Worm (Caenorhabditis elegans) whole organism, L3 larva: Measurements from ENCODE around the gene srsx-25.

Source experiments
- R02D3.7 ChIP-seq: fragments of 150-350 bp; optimal IDR thresholded peaks from 2 replicates; lab custom pipeline; 2014; ENCODE audit warnings: missing biosample characterization, missing genetic modification characterization
- aly-2 ChIP-seq: fragments of 150-350 bp; optimal IDR thresholded peaks from 2 replicates; lab custom pipeline; 2014; ENCODE audit warnings: missing biosample characterization, missing genetic modification characterization
- ama-1 ChIP-seq: fragments of 150-350 bp; optimal IDR thresholded peaks from 2 replicates; lab custom pipeline; 2018
- ceh-16 ChIP-seq: sonication (generic microtip); optimal IDR thresholded peaks from 2 replicates; lab custom pipeline; 2017; ENCODE audit warnings: missing biosample characterization, missing genetic modification characterization
- ceh-28 ChIP-seq: fragments of 150-350 bp; optimal IDR thresholded peaks from 2 replicates; lab custom pipeline; 2014; ENCODE audit warnings: missing biosample characterization, missing genetic modification reagents, missing genetic modification characterization
- ceh-82 ChIP-seq: fragments of 150-350 bp; optimal IDR thresholded peaks from 2 replicates; lab custom pipeline; 2014; ENCODE audit warnings: missing biosample characterization, missing genetic modification characterization
- ceh-9 ChIP-seq: sonication (generic microtip); optimal IDR thresholded peaks from 2 replicates; lab custom pipeline; 2018; ENCODE audit warnings: missing biosample characterization, missing genetic modification characterization
- daf-12 ChIP-seq: fragments of 150-350 bp; optimal IDR thresholded peaks from 2 replicates; lab custom pipeline; 2014; ENCODE audit warnings: missing biosample characterization, missing genetic modification reagents, missing genetic modification characterization
- egl-27 ChIP-seq: sonication (generic microtip); optimal IDR thresholded peaks from 4 replicates; lab custom pipeline; 2017; ENCODE audit warnings: missing biosample characterization, missing genetic modification reagents, missing genetic modification characterization
- egl-5 ChIP-seq: fragments of 150-350 bp; optimal IDR thresholded peaks from 2 replicates; lab custom pipeline; 2017; ENCODE audit warnings: missing biosample characterization, missing genetic modification reagents, missing genetic modification characterization, inconsistent platforms
- elt-1 ChIP-seq: fragments of 150-350 bp; optimal IDR thresholded peaks from 2 replicates; lab custom pipeline; 2014; ENCODE audit warnings: missing biosample characterization, missing genetic modification characterization
- elt-2 ChIP-seq: sonication (generic microtip); optimal IDR thresholded peaks from 2 replicates; lab custom pipeline; 2016; ENCODE audit warnings: missing genetic modification reagents, mild to moderate bottlenecking, missing genetic modification characterization, missing compliant biosample characterization
- elt-3 ChIP-seq, 3 experiments: fragments of 150-350 bp in 1 of 3; sonication (generic microtip) in 2 of 3; optimal IDR thresholded peaks; 2 replicates in 2 of 3; 4 replicates in 1 of 3; lab custom pipeline; 2014 to 2017; ENCODE audit warnings: missing biosample characterization in 3 of 3, missing genetic modification characterization in 3 of 3
- eor-1 ChIP-seq, 2 experiments: fragments of 150-350 bp; optimal IDR thresholded peaks; 2 replicates each; lab custom pipeline; 2014 to 2018; ENCODE audit warnings: missing biosample characterization in 2 of 2, missing genetic modification characterization in 2 of 2
- fkh-10 ChIP-seq: sonication (generic microtip); optimal IDR thresholded peaks from 2 replicates; lab custom pipeline; 2017; ENCODE audit warnings: missing biosample characterization, missing genetic modification reagents, missing genetic modification characterization
- fkh-2 ChIP-seq: fragments of 150-350 bp; optimal IDR thresholded peaks from 2 replicates; lab custom pipeline; 2014; ENCODE audit warnings: missing biosample characterization, missing genetic modification reagents, missing genetic modification characterization
- fos-1 ChIP-seq: fragments of 150-350 bp; optimal IDR thresholded peaks from 2 replicates; lab custom pipeline; 2014; ENCODE audit warnings: missing biosample characterization, missing genetic modification characterization
- hmg-11 ChIP-seq: sonication (generic microtip); optimal IDR thresholded peaks from 2 replicates; lab custom pipeline; 2016; ENCODE audit warnings: missing genetic modification characterization, missing compliant biosample characterization
- jun-1 ChIP-seq: fragments of 150-350 bp; optimal IDR thresholded peaks from 2 replicates; lab custom pipeline; 2014; ENCODE audit warnings: missing biosample characterization, missing genetic modification reagents, missing genetic modification characterization
- lin-15B ChIP-seq: fragments of 150-350 bp; optimal IDR thresholded peaks from 2 replicates; lab custom pipeline; 2014; ENCODE audit warnings: missing biosample characterization, missing genetic modification characterization
- lsy-12 ChIP-seq: sonication (generic microtip); optimal IDR thresholded peaks from 2 replicates; lab custom pipeline; 2016; ENCODE audit warnings: mild to moderate bottlenecking, missing genetic modification characterization, missing compliant biosample characterization
- mml-1 ChIP-seq: fragments of 150-350 bp; sonication (generic microtip); optimal IDR thresholded peaks from 3 replicates; lab custom pipeline; 2014; ENCODE audit warnings: missing biosample characterization, missing genetic modification characterization
- nfya-1 ChIP-seq: sonication (generic microtip); optimal IDR thresholded peaks from 2 replicates; lab custom pipeline; 2017; ENCODE audit warnings: missing genetic modification characterization, mild to moderate bottlenecking, missing compliant biosample characterization, antibody characterized with exemption, moderate library complexity; ENCODE audit not compliant: insufficient read depth
- nhr-11 ChIP-seq: fragments of 150-350 bp; optimal IDR thresholded peaks from 2 replicates; lab custom pipeline; 2014; ENCODE audit warnings: missing biosample characterization, missing genetic modification characterization
- nhr-12 ChIP-seq: fragments of 150-350 bp; optimal IDR thresholded peaks from 2 replicates; lab custom pipeline; 2014; ENCODE audit warnings: missing biosample characterization, missing genetic modification characterization
- nhr-23 ChIP-seq: fragments of 150-350 bp; optimal IDR thresholded peaks from 2 replicates; lab custom pipeline; 2014; ENCODE audit warnings: missing biosample characterization, missing genetic modification reagents, missing genetic modification characterization
- nhr-25 ChIP-seq: sonication (generic microtip); optimal IDR thresholded peaks from 2 replicates; lab custom pipeline; 2017; ENCODE audit warnings: missing biosample characterization, missing genetic modification characterization
- nhr-28 ChIP-seq: fragments of 150-350 bp; optimal IDR thresholded peaks from 2 replicates; lab custom pipeline; 2014; ENCODE audit warnings: missing biosample characterization, missing genetic modification characterization
- nhr-43 ChIP-seq: sonication (generic microtip); optimal IDR thresholded peaks from 2 replicates; lab custom pipeline; 2016; ENCODE audit warnings: mild to moderate bottlenecking, missing genetic modification characterization, missing compliant biosample characterization; ENCODE audit not compliant: poor library complexity, severe bottlenecking
- nhr-67 ChIP-seq: fragments of 150-350 bp; optimal IDR thresholded peaks from 2 replicates; lab custom pipeline; 2014; ENCODE audit warnings: missing biosample characterization, missing genetic modification characterization
- nhr-77 ChIP-seq: fragments of 150-350 bp; optimal IDR thresholded peaks from 2 replicates; lab custom pipeline; 2014; ENCODE audit warnings: missing biosample characterization, missing genetic modification characterization
- pha-4 ChIP-seq: fragments of 150-350 bp; optimal IDR thresholded peaks from 2 replicates; lab custom pipeline; 2014; ENCODE audit warnings: missing biosample characterization, missing genetic modification reagents, missing genetic modification characterization
- pqm-1 ChIP-seq: fragments of 150-350 bp; optimal IDR thresholded peaks from 2 replicates; lab custom pipeline; 2017; ENCODE audit warnings: missing biosample characterization, missing genetic modification characterization, inconsistent platforms
- sea-2 ChIP-seq: fragments of 150-350 bp; sonication (generic microtip); optimal IDR thresholded peaks from 4 replicates; lab custom pipeline; 2014; ENCODE audit warnings: missing biosample characterization, missing genetic modification reagents, missing genetic modification characterization
- skn-1 ChIP-seq: fragments of 150-350 bp; optimal IDR thresholded peaks from 2 replicates; lab custom pipeline; 2014; ENCODE audit warnings: missing biosample characterization, missing genetic modification characterization
- snpc-4 ChIP-seq: fragments of 150-350 bp; optimal IDR thresholded peaks from 2 replicates; lab custom pipeline; 2014; ENCODE audit warnings: missing biosample characterization, missing genetic modification characterization
- tbx-2 ChIP-seq: sonication (generic microtip); optimal IDR thresholded peaks from 2 replicates; lab custom pipeline; 2016; ENCODE audit warnings: mild to moderate bottlenecking, missing genetic modification characterization, missing compliant biosample characterization
- unc-39 ChIP-seq: sonication (generic microtip); optimal IDR thresholded peaks from 4 replicates; lab custom pipeline; 2017; ENCODE audit warnings: missing biosample characterization, missing genetic modification characterization
- unc-62 ChIP-seq: fragments of 150-350 bp; sonication (generic microtip); optimal IDR thresholded peaks from 4 replicates; lab custom pipeline; 2014; ENCODE audit warnings: missing biosample characterization, missing genetic modification reagents, missing genetic modification characterization
- zag-1 ChIP-seq: fragments of 150-350 bp; optimal IDR thresholded peaks from 2 replicates; lab custom pipeline; 2014; ENCODE audit warnings: missing biosample characterization, missing genetic modification characterization
- ztf-11 ChIP-seq: fragments of 150-350 bp; optimal IDR thresholded peaks from 2 replicates; lab custom pipeline; 2014; ENCODE audit warnings: missing biosample characterization, missing genetic modification characterization
- ztf-4 ChIP-seq: fragments of 150-350 bp; optimal IDR thresholded peaks from 2 replicates; lab custom pipeline; 2014; ENCODE audit warnings: missing biosample characterization, missing genetic modification characterization

srsx-25 gene

DNA sequence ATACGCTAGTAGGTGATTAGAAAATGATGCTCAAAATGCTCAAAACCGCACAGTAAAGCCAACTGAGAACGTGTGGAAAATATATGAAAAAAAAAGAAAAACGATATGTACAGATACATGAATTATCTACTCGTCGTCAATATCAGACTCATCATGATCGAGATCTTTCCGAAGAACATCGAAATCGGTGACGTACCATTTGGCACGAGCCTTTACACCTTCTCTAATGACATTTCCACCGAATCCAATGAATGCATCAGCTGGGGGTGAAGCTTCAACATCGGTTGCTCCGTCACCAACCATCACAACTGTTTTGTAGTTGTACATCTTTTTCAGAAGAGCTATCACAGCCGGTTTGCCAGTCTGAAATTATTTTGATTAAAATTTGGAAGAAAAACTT is 24.3 kb downstream of the srsx-25 start:
- TF ChIP-seq fkh-2 (tag; lab: Kevin White, UChicago) (no peak), nhr-43 (peak; percentile 36)

DNA sequence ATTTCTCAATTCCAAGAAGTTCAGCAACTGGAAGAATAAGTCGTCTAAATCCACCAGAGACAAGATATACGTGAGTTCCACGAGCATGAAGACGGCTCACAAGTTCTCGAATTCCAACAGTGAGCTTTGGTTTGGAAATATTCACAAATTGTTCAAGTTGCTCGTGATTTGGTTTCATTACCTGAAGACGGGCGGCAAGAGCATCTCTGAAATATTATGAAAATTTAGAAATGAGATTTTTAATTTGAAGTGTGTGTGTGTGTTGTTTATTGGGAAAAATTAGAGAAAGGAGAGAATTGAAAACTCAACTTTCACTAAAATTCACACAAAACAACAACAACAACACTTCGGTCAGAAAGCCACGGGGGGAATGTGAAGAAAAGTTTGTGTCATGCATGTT is 25.8 kb downstream of the srsx-25 start:
- TF ChIP-seq fos-1 (tag; lab: Kevin White, UChicago) (no peak), unc-39 (no peak), jun-1 (tag; lab: Kevin White, UChicago) (no peak), fkh-10 (GFP tag; lab: Kevin White, UChicago) (no peak)

DNA sequence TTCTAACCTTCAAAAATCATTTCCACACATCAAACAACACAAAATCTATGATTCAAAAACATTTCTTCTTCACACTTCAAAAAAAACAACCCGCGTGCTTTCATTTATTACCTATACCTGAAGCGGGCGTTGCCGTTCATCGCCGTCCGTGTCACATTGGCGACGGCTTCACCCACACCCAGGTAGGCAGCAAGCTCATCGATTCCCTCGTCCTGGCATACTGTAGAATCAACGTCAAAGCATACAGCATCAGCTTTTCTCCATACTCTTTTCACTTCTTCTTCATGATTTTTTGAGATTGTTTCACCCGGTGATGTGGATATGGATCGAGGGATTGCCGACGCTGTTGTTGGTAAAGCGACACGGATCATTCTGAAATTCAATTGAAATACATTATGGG is 27.3 kb downstream of the srsx-25 start:
- TF ChIP-seq unc-39 (no peak), nhr-43 (peak; percentile 10), ama-1 (lab: Kevin White, UChicago) (peak; percentile 72)
- TF ChIP-seq, all 47 proteins: peak for 2

DNA sequence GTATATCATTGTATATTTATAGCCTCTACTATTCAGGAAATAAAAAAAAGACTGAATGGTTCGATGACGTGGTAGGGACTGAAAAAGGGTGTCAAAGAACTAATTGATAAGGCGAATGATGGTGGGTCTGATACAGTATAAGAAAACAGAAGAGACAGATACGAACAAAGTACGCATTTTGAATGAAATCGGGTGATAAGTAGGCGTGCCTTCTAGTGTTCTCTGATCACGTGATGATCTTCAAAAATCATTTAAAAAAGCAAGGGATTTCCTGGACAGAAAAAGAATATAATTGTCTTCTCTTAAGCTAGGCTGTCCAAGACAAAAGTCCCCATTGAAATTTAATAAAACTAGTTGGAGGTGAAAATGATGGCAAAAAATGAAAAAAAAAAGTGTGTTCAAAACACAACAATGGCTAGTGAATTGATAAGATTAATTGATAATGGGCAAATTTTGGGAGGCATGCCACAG is 28.3 kb downstream of the srsx-25 start:
- TF ChIP-seq unc-39 = no peak
- TF ChIP-seq nhr-67 (tag; lab: Kevin White, UChicago) = no peak
- no peak for TF ChIP-seq snpc-4
- no peak for TF ChIP-seq pha-4 (tag; lab: Kevin White, UChicago)
- TF ChIP-seq fos-1 (tag; lab: Kevin White, UChicago) = no peak
- TF ChIP-seq eor-1 (tag; optimal IDR thresholded peaks at IDR 0.05; lab: Kevin White, UChicago) = no peak
- TF ChIP-seq fkh-10 (GFP tag; lab: Kevin White, UChicago) = no peak
- TF ChIP-seq nhr-77 (tag; lab: Kevin White, UChicago) = peak; percentile 7
- no peak for TF ChIP-seq tbx-2
- no peak for TF ChIP-seq ceh-9 (tag; lab: Kevin White, UChicago)
- no peak for TF ChIP-seq ceh-28 (tag; lab: Kevin White, UChicago)
- TF ChIP-seq nhr-12 (tag; lab: Kevin White, UChicago) = no peak
- no peak for TF ChIP-seq egl-27 (tag; lab: Kevin White, UChicago)
- peak in 1 of 3 experiments; percentile 7 for TF ChIP-seq elt-3 (tag; optimal IDR thresholded peaks at IDR 0.05; lab: Kevin White, UChicago)
- no peak for TF ChIP-seq ceh-82 (tag; lab: Kevin White, UChicago)
- no peak for TF ChIP-seq sea-2 (GFP tag; lab: Kevin White, UChicago)
- TF ChIP-seq ztf-11 (tag; lab: Kevin White, UChicago) = no peak
- no peak for TF ChIP-seq lin-15B
- peak; percentile 7 for TF ChIP-seq nhr-43
- peak; percentile 47 for TF ChIP-seq lsy-12 (tag; lab: Kevin White, UChicago)
- TF ChIP-seq fkh-2 (tag; lab: Kevin White, UChicago) = no peak
- peak; percentile 92 for TF ChIP-seq pqm-1
- no peak for TF ChIP-seq zag-1 (tag; lab: Kevin White, UChicago)
- TF ChIP-seq mml-1 (tag; lab: Kevin White, UChicago) = no peak
- peak; percentile 9 for TF ChIP-seq nfya-1 (tag; lab: Kevin White, UChicago)
- TF ChIP-seq aly-2 = no peak
- TF ChIP-seq hmg-11 = no peak
- TF ChIP-seq ama-1 (lab: Kevin White, UChicago) = no peak
- TF ChIP-seq R02D3.7 (tag; lab: Kevin White, UChicago) = no peak
- TF ChIP-seq ztf-4 = peak; percentile 7
- no peak for TF ChIP-seq elt-1
- peak; percentile 26 for TF ChIP-seq jun-1 (tag; lab: Kevin White, UChicago)
- TF ChIP-seq skn-1 (tag; lab: Kevin White, UChicago) = peak; percentile 61
- no peak for TF ChIP-seq egl-5 (tag; lab: Kevin White, UChicago)
- peak; percentile 54 for TF ChIP-seq nhr-25 (tag; lab: Kevin White, UChicago)
- peak; percentile 17 for TF ChIP-seq nhr-28 (tag; lab: Kevin White, UChicago)
- peak; percentile 87 for TF ChIP-seq nhr-23 (tag; lab: Kevin White, UChicago)
- TF ChIP-seq unc-62 (GFP tag; lab: Kevin White, UChicago) = no peak
- TF ChIP-seq nhr-11 = no peak
- TF ChIP-seq daf-12 (tag; lab: Kevin White, UChicago) = no peak
- peak; percentile 90 for TF ChIP-seq elt-2 (tag; lab: Kevin White, UChicago)
- TF ChIP-seq ceh-16 (tag; lab: Kevin White, UChicago) = no peak
